Fruit fly (Drosophila melanogaster) Kc167 (cell line): ENCODE results near the gene CecA2.

Experiments
- Myc ChIP-seq: fragments of >200 bp; optimal IDR thresholded peaks from 2 replicates; lab custom pipeline; 2017; ENCODE audit warnings: missing external identifiers
- Sin3A ChIP-seq: fragments of >200 bp; optimal IDR thresholded peaks from 2 replicates; lab custom pipeline; 2018; ENCODE audit warnings: missing external identifiers
- h ChIP-seq: fragments of >200 bp; optimal IDR thresholded peaks from 3 replicates; lab custom pipeline; 2018; ENCODE audit warnings: missing external identifiers
- insv ChIP-seq: fragments of >200 bp; optimal IDR thresholded peaks from 3 replicates; lab custom pipeline; 2018; ENCODE audit warnings: missing external identifiers
- psq ChIP-seq: fragments of >200 bp; optimal IDR thresholded peaks from 2 replicates; lab custom pipeline; 2017; ENCODE audit warnings: missing external identifiers
- ttk ChIP-seq: sonication (Bioruptor generic); optimal IDR thresholded peaks from 2 replicates; lab custom pipeline; 2017; ENCODE audit warnings: missing external identifiers

The CecA2 gene

DNA sequence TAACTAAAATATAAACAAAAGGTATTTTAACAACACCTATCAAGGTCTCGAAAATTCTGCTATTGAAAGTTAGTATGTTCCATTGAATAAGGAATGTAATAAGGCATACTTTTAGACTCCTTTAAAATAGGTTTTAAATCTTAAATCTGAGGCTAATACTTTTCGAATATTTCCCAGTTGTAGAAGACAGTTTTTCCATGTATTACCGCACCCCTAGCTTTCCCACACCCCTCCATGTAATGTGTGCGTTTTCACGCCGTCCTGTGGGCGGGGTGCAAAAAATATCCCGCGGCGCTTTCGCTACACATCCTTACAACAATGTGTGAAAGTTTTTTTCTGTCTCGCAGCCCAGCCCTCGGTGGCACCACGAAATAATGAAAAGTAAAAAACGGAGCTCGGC lies 12.6 kb downstream of the CecA2 start:
- TF ChIP-seq insv (lab: Kevin White, UChicago) (no peak), psq (no peak), h (lab: Kevin White, UChicago) (no peak), Myc (no peak), ttk (lab: Kevin White, UChicago) (no peak), Sin3A (lab: Kevin White, UChicago) (no peak)

DNA sequence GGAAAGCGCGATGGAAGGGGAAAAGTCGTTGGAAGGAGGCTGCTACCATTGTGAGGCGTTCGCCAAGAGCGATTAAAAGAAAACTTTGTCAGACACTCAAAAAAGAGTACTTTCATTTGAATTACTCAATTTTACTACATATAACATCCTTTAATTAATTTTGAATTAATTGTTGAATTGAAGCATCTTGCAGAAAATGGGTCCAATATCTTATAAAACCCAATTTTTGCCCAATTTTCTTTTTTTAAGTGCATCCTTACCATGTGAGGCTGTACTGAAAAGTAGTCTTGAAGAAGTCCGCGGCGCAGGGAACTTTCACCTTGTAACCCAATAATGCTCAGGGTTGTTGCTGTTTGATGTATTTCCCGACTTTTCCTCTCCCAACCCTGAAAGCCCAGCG lies 23.3 kb downstream of the CecA2 start:
- no peak for TF ChIP-seq Myc
- TF ChIP-seq ttk (lab: Kevin White, UChicago) = no peak
- TF ChIP-seq h (lab: Kevin White, UChicago) = no peak
- TF ChIP-seq Sin3A (lab: Kevin White, UChicago) = no peak
- TF ChIP-seq insv (lab: Kevin White, UChicago) = no peak
- TF ChIP-seq psq = no peak

DNA sequence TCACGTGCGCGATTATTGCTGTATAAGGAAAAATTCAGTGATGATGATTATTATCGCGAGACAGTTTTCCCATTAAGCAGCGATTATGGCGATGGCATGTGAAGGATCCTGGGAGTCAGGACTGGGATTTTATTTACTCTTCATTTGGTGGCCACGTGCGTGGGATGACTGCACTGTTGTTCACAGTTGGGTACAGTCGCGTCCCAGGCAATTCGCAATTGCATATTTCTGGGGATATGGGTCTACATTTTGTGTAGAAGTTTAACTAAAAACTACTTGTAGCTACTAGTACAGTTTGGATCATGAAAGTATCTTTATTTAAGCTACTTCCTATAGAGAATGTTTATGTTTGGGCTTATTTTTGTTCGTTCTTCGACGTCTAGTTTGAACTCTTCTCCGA lies 25.0 kb downstream of the CecA2 start:
- TF ChIP-seq insv (lab: Kevin White, UChicago) = no peak

DNA sequence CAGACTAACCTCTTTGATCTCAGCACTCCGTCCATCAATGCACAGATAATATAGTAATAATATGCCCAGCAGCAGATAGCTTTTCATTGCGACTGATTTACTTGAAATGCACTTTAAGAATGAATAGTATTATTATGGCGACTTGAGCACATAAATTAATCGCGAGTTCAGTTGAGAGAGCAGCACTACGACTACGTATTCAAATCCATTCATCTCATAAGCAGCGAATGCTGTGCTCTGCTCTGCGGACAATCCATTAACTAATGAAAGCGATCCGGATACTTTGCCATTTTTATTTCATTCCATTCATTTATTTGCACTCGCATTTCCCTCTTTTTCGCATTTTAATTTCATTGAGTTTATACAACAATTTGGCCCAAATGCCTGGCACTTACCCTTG lies 25.7 kb downstream of the CecA2 start, which contains the start of gene CG43448:
TSS of gene CG43448 (minus strand) at position 101 of the 400 bp plus-strand sequence.
- TF ChIP-seq insv (lab: Kevin White, UChicago) (no peak), psq (no peak), h (lab: Kevin White, UChicago) (no peak), Sin3A (lab: Kevin White, UChicago) (no peak), Myc (no peak), ttk (lab: Kevin White, UChicago) (no peak)

DNA sequence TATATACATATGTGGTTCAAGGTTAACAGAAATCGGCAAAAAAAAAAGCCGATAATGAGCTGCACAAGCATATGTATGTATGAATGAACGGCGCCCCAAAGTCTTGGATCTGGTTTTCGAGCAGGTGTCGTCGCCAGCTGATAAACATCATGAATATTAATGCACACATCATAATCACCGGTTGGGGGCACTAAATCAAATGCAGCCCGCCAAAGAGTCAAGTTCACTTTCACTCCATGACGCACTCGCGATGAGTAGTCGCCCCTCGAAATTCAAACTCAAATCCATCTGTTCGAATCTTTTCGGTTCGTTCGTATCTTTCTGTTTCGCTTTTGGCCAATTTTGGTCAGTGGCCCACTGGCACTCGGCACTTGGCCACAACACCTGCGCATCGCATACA lies 28.3 kb downstream of the CecA2 start:
- TF ChIP-seq psq = no peak
- TF ChIP-seq Sin3A (lab: Kevin White, UChicago) = no peak
- TF ChIP-seq ttk (lab: Kevin White, UChicago) = no peak

DNA sequence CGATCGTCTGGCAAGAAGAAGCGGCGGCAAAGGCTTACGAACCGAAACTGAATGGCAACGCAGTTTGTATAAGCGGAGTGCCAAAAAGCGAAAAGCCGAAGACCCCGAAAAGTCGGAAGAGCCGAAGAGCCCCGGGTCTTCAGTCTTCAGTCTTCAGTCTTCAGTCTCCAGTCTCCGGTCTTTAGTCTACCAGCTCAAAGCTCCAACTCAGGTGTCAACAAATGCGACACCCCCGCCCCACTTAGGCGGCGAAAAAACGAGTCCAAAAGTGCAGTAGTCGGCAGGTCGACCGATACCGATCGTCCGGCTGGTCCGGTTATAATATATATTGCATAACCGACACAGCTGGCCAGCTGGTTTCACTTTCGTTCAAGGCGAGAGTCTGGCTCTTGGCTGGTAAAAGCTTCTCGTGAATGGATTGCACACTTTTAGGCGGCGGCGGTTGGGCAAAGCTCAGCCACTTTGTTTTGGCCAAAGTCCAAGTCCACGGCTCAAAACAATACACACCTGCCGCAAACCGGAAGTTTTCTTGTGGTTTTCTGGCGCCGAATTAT lies 31.4 kb downstream of the CecA2 start, which contains the start of gene CG9737:
TSS of gene CG9737 (minus strand) at position 51 of the 554 bp plus-strand sequence.
- TF ChIP-seq psq = no peak
- TF ChIP-seq Sin3A (lab: Kevin White, UChicago) = no peak
- TF ChIP-seq h (lab: Kevin White, UChicago) = no peak
- no peak for TF ChIP-seq insv (lab: Kevin White, UChicago)
- no peak for TF ChIP-seq ttk (lab: Kevin White, UChicago)
- no peak for TF ChIP-seq Myc

DNA sequence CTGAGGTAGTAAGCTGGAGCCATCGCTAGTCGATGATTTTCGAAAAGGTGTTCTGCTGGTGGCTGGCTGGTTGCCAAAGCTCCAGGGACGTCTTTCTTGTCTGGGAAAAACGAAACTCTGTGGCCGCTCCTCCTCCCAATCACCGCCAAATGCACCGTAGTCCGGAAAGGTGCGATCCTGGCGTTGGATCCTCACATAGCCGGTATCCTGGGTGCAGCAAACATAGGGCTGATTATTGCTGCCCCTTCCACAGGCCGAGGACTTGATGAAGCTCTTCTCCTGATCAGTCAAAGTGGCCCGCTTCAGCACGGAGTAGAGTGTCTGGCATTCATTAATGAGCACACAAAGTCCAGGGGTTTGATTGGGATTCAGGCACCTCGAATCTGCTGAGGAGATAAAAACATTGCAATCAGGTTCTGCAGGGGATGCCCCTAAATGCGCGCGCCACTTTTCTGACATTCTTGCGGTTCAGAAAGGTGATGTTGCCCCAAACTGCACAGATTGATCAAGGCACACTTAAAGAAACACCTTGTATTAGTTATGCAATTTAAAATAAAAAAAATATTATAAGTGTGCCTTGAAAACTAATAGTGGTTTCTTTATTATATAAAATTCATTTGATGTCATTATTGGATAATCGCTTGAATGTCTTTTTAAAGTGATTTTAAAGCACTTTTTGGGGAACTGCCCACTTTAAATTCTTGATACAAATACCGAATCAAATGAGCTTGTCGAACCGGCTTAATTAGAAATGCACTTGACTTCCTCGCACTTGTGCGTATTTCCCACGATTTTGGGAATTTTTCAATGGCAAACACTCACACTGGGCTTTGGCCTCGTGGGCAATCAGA lies 34.0 kb downstream of the CecA2 start:
- no peak for TF ChIP-seq ttk (lab: Kevin White, UChicago)
- no peak for TF ChIP-seq Myc
- no peak for TF ChIP-seq Sin3A (lab: Kevin White, UChicago)
- TF ChIP-seq h (lab: Kevin White, UChicago) = no peak
- TF ChIP-seq insv (lab: Kevin White, UChicago) = no peak
- TF ChIP-seq psq = no peak

DNA sequence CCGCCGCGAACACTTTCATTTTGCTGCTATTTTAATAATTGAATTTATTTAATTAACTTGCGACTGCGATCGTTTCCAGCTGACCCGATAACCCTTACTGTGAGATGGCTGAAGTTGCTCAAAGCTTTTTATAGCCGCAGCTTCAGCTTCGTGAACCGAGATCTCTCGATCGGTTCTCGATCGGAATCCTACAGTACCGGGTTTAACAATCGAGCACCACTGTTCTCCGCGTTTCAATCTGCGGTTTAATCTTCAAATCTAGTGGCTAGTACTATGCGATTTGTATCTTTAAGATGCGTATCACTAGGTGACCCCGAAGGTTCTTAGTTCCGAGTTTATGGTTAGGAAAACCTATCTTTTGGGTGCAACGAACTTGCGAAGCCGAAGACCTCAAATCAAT lies 34.6 kb downstream of the CecA2 start, which contains the start of gene CG9733:
TSS of gene CG9733 (minus strand) at position 101 of the 400 bp plus-strand sequence.
- TF ChIP-seq psq = no peak
- TF ChIP-seq insv (lab: Kevin White, UChicago) = no peak
- TF ChIP-seq Sin3A (lab: Kevin White, UChicago) = no peak
- TF ChIP-seq h (lab: Kevin White, UChicago) = no peak
- no peak for TF ChIP-seq ttk (lab: Kevin White, UChicago)
- TF ChIP-seq Myc = no peak

DNA sequence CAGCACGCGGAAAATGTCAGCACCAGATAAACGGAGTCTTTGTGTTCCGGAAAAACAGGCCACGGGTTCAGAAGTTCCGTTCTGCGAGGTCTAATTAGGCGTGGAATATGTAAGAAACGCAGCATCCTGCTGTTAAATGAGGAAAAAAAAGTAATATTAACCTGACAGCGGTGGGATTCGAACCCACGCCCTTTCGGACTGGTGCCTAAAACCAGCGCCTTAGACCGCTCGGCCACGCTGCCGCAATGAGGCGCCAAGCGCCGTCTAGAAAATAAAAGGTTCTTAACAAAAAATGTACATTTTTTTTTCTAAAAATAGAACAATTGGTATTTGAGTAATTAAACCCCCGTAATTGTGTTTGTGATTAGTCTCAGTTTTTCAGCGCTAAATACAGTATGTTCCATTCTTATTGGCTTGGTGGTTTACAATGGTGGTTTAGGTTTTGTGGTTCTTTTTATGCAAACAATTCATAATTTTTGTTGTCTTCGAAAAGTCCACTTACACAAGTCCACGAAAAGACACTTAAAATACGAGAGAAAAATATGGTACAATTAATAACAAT lies 35.9 kb downstream of the CecA2 start:
- no peak for TF ChIP-seq h (lab: Kevin White, UChicago)
- no peak for TF ChIP-seq psq
- TF ChIP-seq Myc = no peak
- TF ChIP-seq insv (lab: Kevin White, UChicago) = no peak
- no peak for TF ChIP-seq Sin3A (lab: Kevin White, UChicago)
- TF ChIP-seq ttk (lab: Kevin White, UChicago) = no peak

DNA sequence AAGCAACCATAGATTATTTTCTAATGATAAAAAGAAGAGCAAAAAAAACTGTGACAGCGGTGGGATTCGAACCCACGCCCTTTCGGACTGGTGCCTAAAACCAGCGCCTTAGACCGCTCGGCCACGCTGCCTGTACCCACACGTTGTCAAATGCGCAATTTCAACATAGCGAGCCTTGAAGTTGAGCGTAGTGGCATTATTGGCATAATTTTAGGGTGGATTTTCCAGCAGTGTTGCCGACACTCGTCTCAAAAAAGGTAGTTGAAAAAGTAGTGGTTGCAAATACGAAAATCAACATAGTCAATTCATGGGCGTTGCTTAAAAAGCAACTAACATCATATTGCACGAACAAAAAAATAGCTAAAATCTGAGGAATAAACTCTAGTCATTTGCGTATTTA lies 36.6 kb downstream of the CecA2 start:
- no peak for TF ChIP-seq ttk (lab: Kevin White, UChicago)
- TF ChIP-seq Sin3A (lab: Kevin White, UChicago) = no peak
- TF ChIP-seq psq = no peak
- no peak for TF ChIP-seq Myc
- TF ChIP-seq h (lab: Kevin White, UChicago) = no peak

DNA sequence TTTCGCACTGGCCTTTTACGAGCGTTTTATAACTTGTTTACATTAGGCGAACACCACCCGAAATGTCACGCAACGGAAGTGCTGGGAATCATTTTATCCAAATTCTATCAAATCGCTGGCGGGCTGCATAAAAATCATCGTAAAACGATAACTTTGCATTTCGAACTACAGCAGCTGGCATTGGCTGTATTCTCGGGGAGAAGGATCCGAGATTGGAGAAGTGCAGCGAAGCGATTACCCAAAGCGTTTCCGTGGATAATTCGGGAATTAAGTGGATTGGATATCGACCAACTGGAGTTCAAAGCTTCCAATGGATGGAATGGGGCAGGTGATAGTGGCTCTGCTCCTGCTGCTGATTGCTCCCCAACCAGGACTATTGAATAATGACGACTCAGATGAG lies 37.3 kb downstream of the CecA2 start, which contains the start of gene CG34299:
TSS of gene CG34299 (plus strand) at position 301 of the 400 bp plus-strand sequence.
- TF ChIP-seq ttk (lab: Kevin White, UChicago) = no peak
- no peak for TF ChIP-seq h (lab: Kevin White, UChicago)
- no peak for TF ChIP-seq Sin3A (lab: Kevin White, UChicago)
- TF ChIP-seq insv (lab: Kevin White, UChicago) = no peak
- TF ChIP-seq psq = no peak
- TF ChIP-seq Myc = no peak

DNA sequence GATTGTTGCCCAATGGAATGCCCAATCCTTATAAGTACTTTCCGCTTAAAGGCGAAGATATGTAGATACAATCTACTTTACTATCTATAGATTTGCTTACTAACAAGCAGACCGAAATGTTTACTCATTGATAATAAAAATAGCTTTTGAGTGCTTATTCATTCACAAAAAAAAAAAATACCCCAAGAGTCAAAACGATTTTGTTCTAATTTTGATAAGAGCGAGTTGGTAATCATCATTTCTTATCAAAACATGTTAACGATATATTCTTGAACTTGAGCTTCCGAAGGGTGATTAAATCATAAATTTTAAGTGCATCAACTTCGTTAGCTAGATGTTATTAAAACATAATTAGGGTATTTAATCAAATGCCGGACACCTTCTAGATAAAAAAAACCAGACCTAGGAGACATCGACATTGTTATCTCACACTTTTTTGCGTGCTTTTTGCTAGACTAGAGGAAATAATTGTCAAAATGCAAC lies 38.6 kb downstream of the CecA2 start, which contains the start of gene CG9682:
TSS of gene CG9682 (plus strand) at position 433 of the 483 bp plus-strand sequence.
- TF ChIP-seq h (lab: Kevin White, UChicago) = no peak
- no peak for TF ChIP-seq insv (lab: Kevin White, UChicago)
